Fruit fly (Drosophila melanogaster) whole organism, wandering third instar larva: ENCODE data around the gene Adi1.

Experiments
- Abd-B ChIP-seq: fragments of >200 bp; optimal IDR thresholded peaks from 2 replicates; lab custom pipeline; 2017; ENCODE audit warnings: missing biosample characterization, missing genetic modification characterization
- CG32264 ChIP-seq: fragments of 200-800 bp; sonication (Bioruptor generic); optimal IDR thresholded peaks from 2 replicates; lab custom pipeline; 2016; ENCODE audit warnings: missing biosample characterization, missing genetic modification characterization
- CG9705 ChIP-seq: fragments of 200-800 bp; sonication (Bioruptor generic); optimal IDR thresholded peaks from 2 replicates; lab custom pipeline; 2018; ENCODE audit warnings: missing biosample characterization, mild to moderate bottlenecking, missing genetic modification characterization
- CrebA ChIP-seq: fragments of 200-800 bp; sonication (Bioruptor generic); optimal IDR thresholded peaks from 2 replicates; lab custom pipeline; 2016; ENCODE audit warnings: missing biosample characterization, mild to moderate bottlenecking, missing genetic modification characterization, borderline replicate concordance
- Dfd ChIP-seq: fragments of >200 bp; optimal IDR thresholded peaks from 2 replicates; lab custom pipeline; 2017; ENCODE audit warnings: missing biosample characterization, missing genetic modification characterization
- Dif ChIP-seq: fragments of 200-275, 200-300 bp; sonication (Bioruptor generic); optimal IDR thresholded peaks from 2 replicates; lab custom pipeline; 2018; ENCODE audit warnings: missing biosample characterization, missing genetic modification characterization; ENCODE audit not compliant: partially characterized antibody
- GATAd ChIP-seq: sonication (Bioruptor generic); optimal IDR thresholded peaks from 2 replicates; lab custom pipeline; 2016; ENCODE audit warnings: missing biosample characterization, missing genetic modification characterization
- HLH106 ChIP-seq: fragments of 200-800 bp; optimal IDR thresholded peaks from 3 replicates; lab custom pipeline; 2019; ENCODE audit warnings: missing biosample characterization, mild to moderate bottlenecking, missing genetic modification characterization, moderate library complexity
- Hnf4 ChIP-seq: fragments of 200-800 bp; sonication (Bioruptor generic); optimal IDR thresholded peaks from 2 replicates; lab custom pipeline; 2016; ENCODE audit warnings: missing biosample characterization, mild to moderate bottlenecking, missing genetic modification characterization
- Hr83 ChIP-seq: fragments of 200-300 bp; sonication (Bioruptor generic); optimal IDR thresholded peaks from 2 replicates; lab custom pipeline; 2016; ENCODE audit warnings: missing biosample characterization, mild to moderate bottlenecking, missing genetic modification characterization, moderate library complexity; ENCODE audit not compliant: poor library complexity, severe bottlenecking
- Jra ChIP-seq: sonication (Bioruptor generic); optimal IDR thresholded peaks from 2 replicates; lab custom pipeline; 2016; ENCODE audit warnings: missing biosample characterization, missing genetic modification characterization
- Mio ChIP-seq: sonication (Bioruptor generic); optimal IDR thresholded peaks from 2 replicates; lab custom pipeline; 2016; ENCODE audit warnings: missing biosample characterization, missing genetic modification characterization
- Myc ChIP-seq: fragments of >200 bp; optimal IDR thresholded peaks from 2 replicates; lab custom pipeline; 2017
- N ChIP-seq: fragments of >200 bp; optimal IDR thresholded peaks from 2 replicates; lab custom pipeline; 2018; ENCODE audit warnings: missing biosample characterization, missing external identifiers, missing genetic modification characterization
- OdsH ChIP-seq: fragments of 200-800 bp; sonication (Bioruptor generic); optimal IDR thresholded peaks from 2 replicates; lab custom pipeline; 2016; ENCODE audit warnings: missing biosample characterization, mild to moderate bottlenecking, missing genetic modification characterization
- Rel ChIP-seq, 2 experiments: fragments of 200-800 bp; sonication (Bioruptor generic) in 1 of 2; optimal IDR thresholded peaks; 2 replicates in 1 of 2; 3 replicates in 1 of 2; lab custom pipeline; 2016 to 2019; ENCODE audit warnings: mild to moderate bottlenecking in 2 of 2, missing biosample characterization in 2 of 2, missing genetic modification characterization in 2 of 2, moderate library complexity in 1 of 2
- Sp1 ChIP-seq: fragments of 200-800 bp; sonication (Bioruptor generic); optimal IDR thresholded peaks from 3 replicates; lab custom pipeline; 2019; ENCODE audit warnings: missing biosample characterization, mild to moderate bottlenecking, missing genetic modification characterization, moderate library complexity
- Vsx2 ChIP-seq: fragments of 200-300, 225-300 bp; sonication (Bioruptor generic); optimal IDR thresholded peaks from 2 replicates; lab custom pipeline; 2018; ENCODE audit warnings: missing biosample characterization, missing genetic modification characterization; ENCODE audit not compliant: partially characterized antibody
- br ChIP-seq: fragments of 200-800 bp; sonication (Bioruptor generic); optimal IDR thresholded peaks from 2 replicates; lab custom pipeline; 2016; ENCODE audit warnings: missing biosample characterization, missing genetic modification characterization
- brk ChIP-seq: fragments of 200-800 bp; sonication (Bioruptor generic); optimal IDR thresholded peaks from 2 replicates; lab custom pipeline; 2016; ENCODE audit warnings: missing biosample characterization, mild to moderate bottlenecking, missing genetic modification characterization
- dmrt93B ChIP-seq: fragments of 200-800 bp; sonication (Bioruptor generic); optimal IDR thresholded peaks from 2 replicates; lab custom pipeline; 2018; ENCODE audit warnings: missing biosample characterization, mild to moderate bottlenecking, missing genetic modification characterization
- dsf ChIP-seq: sonication (Bioruptor generic); optimal IDR thresholded peaks from 2 replicates; lab custom pipeline; 2016; ENCODE audit warnings: missing biosample characterization, missing genetic modification characterization, borderline replicate concordance
- ey ChIP-seq: fragments of 200-800 bp; sonication (Bioruptor generic); optimal IDR thresholded peaks from 2 replicates; lab custom pipeline; 2016; ENCODE audit warnings: missing biosample characterization, missing genetic modification characterization
- foxo ChIP-seq, 2 experiments: fragments of 200-800 bp; sonication (Bioruptor generic); optimal IDR thresholded peaks; 2 replicates in 1 of 2; 3 replicates in 1 of 2; lab custom pipeline; 2016 to 2017; ENCODE audit warnings: missing biosample characterization in 2 of 2, missing genetic modification characterization in 2 of 2
- fru ChIP-seq: fragments of 200-800 bp; sonication (Bioruptor generic); optimal IDR thresholded peaks from 3 replicates; lab custom pipeline; 2016; ENCODE audit warnings: missing biosample characterization, mild to moderate bottlenecking, missing genetic modification characterization
- h ChIP-seq: fragments of 200-800 bp; sonication (Bioruptor generic); optimal IDR thresholded peaks from 3 replicates; lab custom pipeline; 2016; ENCODE audit warnings: missing biosample characterization, mild to moderate bottlenecking, missing genetic modification characterization
- jim ChIP-seq: fragments of 175-275, 200-325 bp; sonication (Bioruptor generic); optimal IDR thresholded peaks from 2 replicates; lab custom pipeline; 2016; ENCODE audit warnings: missing biosample characterization, mild to moderate bottlenecking, missing genetic modification characterization
- lola ChIP-seq: fragments of >200 bp; optimal IDR thresholded peaks from 2 replicates; lab custom pipeline; 2017; ENCODE audit warnings: missing biosample characterization, missing genetic modification characterization
- psq ChIP-seq: fragments of 200-800 bp; sonication (Bioruptor generic); optimal IDR thresholded peaks from 3 replicates; lab custom pipeline; 2017; ENCODE audit warnings: missing biosample characterization, mild to moderate bottlenecking, missing genetic modification characterization, moderate library complexity
- rgr ChIP-seq: fragments of 200-800 bp; sonication (Bioruptor generic); optimal IDR thresholded peaks from 3 replicates; lab custom pipeline; 2016; ENCODE audit warnings: missing biosample characterization, mild to moderate bottlenecking, missing genetic modification characterization
- sage ChIP-seq: fragments of 200-800 bp; sonication (Bioruptor generic); optimal IDR thresholded peaks from 2 replicates; lab custom pipeline; 2016; ENCODE audit warnings: missing biosample characterization, mild to moderate bottlenecking, missing genetic modification characterization
- tai ChIP-seq: sonication (Bioruptor generic); optimal IDR thresholded peaks from 2 replicates; lab custom pipeline; 2016; ENCODE audit warnings: missing biosample characterization, missing genetic modification characterization
- woc ChIP-seq: sonication (Bioruptor generic); optimal IDR thresholded peaks from 2 replicates; lab custom pipeline; 2016; ENCODE audit warnings: missing biosample characterization, mild to moderate bottlenecking, missing genetic modification characterization

Adi1 gene

dm6 chr3L:10696635-10697412, 33.6 kb downstream of the Adi1 start, which contains the start of gene NijA:
TSS of gene NijA (minus strand) at chr3L:10696877.
- TF ChIP-seq Abd-B: no peak
- no peak for TF ChIP-seq CG9705 (GFP tag; lab: Kevin White, UChicago)
- TF ChIP-seq br (GFP tag; lab: Kevin White, UChicago): no peak
- TF ChIP-seq ey: no peak
- TF ChIP-seq Hr83: peak; percentile 55
- TF ChIP-seq Dif (GFP tag; lab: Kevin White, UChicago): peak; percentile 35
- TF ChIP-seq Jra (GFP tag; lab: Kevin White, UChicago): no peak
- peak; percentile 70 for TF ChIP-seq psq (GFP tag; lab: Kevin White, UChicago)
- TF ChIP-seq rgr (GFP tag; lab: Kevin White, UChicago): peak; percentile 23
- no peak for TF ChIP-seq Mio (GFP tag; lab: Kevin White, UChicago)
- no peak for TF ChIP-seq CG32264
- peak; percentile 52 for TF ChIP-seq fru (GFP tag; lab: Kevin White, UChicago)
- peak; percentile 25 for TF ChIP-seq Hnf4 (GFP tag; lab: Kevin White, UChicago)
- no peak for TF ChIP-seq Rel (GFP tag; optimal IDR thresholded peaks at IDR 0.05; lab: Kevin White, UChicago)
- peak; percentile 90 for TF ChIP-seq Rel (tag; optimal IDR thresholded peaks at IDR 0.05; lab: Kevin White, UChicago)
- peak in 1 of 2 experiments; percentile 69 for TF ChIP-seq foxo (GFP tag; optimal IDR thresholded peaks at IDR 0.05; lab: Kevin White, UChicago)
- TF ChIP-seq h (GFP tag; lab: Kevin White, UChicago): no peak
- no peak for TF ChIP-seq N
- no peak for TF ChIP-seq GATAd (GFP tag; lab: Kevin White, UChicago)
- TF ChIP-seq jim: peak; percentile 65
- TF ChIP-seq Sp1 (GFP tag; lab: Kevin White, UChicago): peak; percentile 85
- TF ChIP-seq HLH106 (tag; lab: Kevin White, UChicago): peak; percentile 80
- peak; percentile 42 for TF ChIP-seq Vsx2
- peak; percentile 53 for TF ChIP-seq OdsH
- no peak for TF ChIP-seq CrebA (GFP tag; lab: Kevin White, UChicago)
- peak; percentile 38 for TF ChIP-seq sage (GFP tag; lab: Kevin White, UChicago)
- no peak for TF ChIP-seq dsf

DNA sequence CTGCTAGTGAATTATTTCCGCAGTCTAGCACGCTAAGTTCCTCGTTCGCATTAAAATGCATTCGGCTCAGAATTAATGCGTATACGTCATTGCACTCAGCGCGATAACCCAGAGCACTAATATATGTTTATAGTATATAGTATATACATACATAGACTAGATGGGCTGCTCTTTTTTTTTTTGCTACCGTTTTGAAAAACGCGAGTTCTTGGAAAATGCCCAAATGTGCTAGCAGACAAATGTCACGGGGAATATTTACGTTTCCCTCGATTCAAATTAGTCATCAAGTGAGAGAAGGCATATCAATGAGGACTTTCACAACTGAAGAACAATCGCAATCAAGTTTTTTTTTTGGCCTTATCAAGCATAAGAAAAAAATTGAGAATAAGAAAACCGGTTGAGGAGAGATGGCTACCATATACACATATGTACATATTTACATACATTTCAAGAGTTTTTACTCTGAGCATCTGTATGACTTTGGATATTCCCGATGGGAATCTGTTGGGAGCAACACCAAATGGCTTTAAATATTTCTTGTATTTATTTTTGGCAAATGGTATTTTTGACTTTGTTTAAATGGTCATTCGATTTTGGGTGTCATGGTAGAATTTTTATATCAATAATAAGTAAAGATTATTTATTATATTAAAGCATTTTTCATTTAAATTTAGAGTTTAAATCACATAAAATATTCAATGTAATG, 34.4 kb downstream of the Adi1 start:
- TF ChIP-seq Rel (GFP tag; optimal IDR thresholded peaks at IDR 0.05; lab: Kevin White, UChicago): no peak
- TF ChIP-seq Rel (tag; optimal IDR thresholded peaks at IDR 0.05; lab: Kevin White, UChicago): peak; percentile 56
- no peak for TF ChIP-seq dsf
- peak; percentile 3 for TF ChIP-seq ey
- no peak for TF ChIP-seq jim
- peak; percentile 7 for TF ChIP-seq rgr (GFP tag; lab: Kevin White, UChicago)
- peak; percentile 46 for TF ChIP-seq brk

- TF ChIP-seq tai (GFP tag; lab: Kevin White, UChicago): peak; percentile 8
- TF ChIP-seq foxo (GFP tag; optimal IDR thresholded peaks at IDR 0.05; lab: Kevin White, UChicago): no peak
- peak; percentile 15 for TF ChIP-seq dmrt93B (GFP tag; lab: Kevin White, UChicago)
- peak; percentile 67 for TF ChIP-seq Myc
- peak; percentile 29 for TF ChIP-seq HLH106 (tag; lab: Kevin White, UChicago)
Measured at dm6 chr3L:10698182-10698581, 35.0 kb downstream of the Adi1 start.

dm6 chr3L:10702216-10702615, 39.0 kb downstream of the Adi1 start:
- TF ChIP-seq HLH106 (tag; lab: Kevin White, UChicago): no peak
- TF ChIP-seq lola: no peak
- TF ChIP-seq h (GFP tag; lab: Kevin White, UChicago): no peak
- TF ChIP-seq rgr (GFP tag; lab: Kevin White, UChicago): no peak
- no peak for TF ChIP-seq CrebA (GFP tag; lab: Kevin White, UChicago)
- TF ChIP-seq Sp1 (GFP tag; lab: Kevin White, UChicago): no peak
- no peak for TF ChIP-seq Hnf4 (GFP tag; lab: Kevin White, UChicago)
- no peak for TF ChIP-seq woc (GFP tag; lab: Kevin White, UChicago)
- TF ChIP-seq br (GFP tag; lab: Kevin White, UChicago): no peak
- TF ChIP-seq Dfd (GFP tag; lab: Kevin White, UChicago): no peak
- TF ChIP-seq, all 38 proteins: peak for 0
